Worm (Caenorhabditis elegans): ENCODE results near the gene Y105C5A.1272.

Y105C5A.1272 gene

ce11 chrIV:15613141-15613540 lies 33.7 kb upstream of the Y105C5A.1272 start:
- no peak for TF ChIP-seq die-1 (tag; optimal IDR thresholded peaks at IDR 0.05)
- no peak for TF ChIP-seq snpc-4 (GFP tag; optimal IDR thresholded peaks at IDR 0.05)
- peak in 3 of 4 experiments; percentile 34 to 62 (median 61) for TF ChIP-seq snpc-4 (tag; optimal IDR thresholded peaks at IDR 0.05)
- no peak for TF ChIP-seq B0019.2 (GFP tag; conservative IDR thresholded peaks at IDR 0.05)
- no peak for TF ChIP-seq ztf-22 (GFP tag; optimal IDR thresholded peaks at IDR 0.05)
- TF ChIP-seq attf-6 (GFP tag; IDR thresholded peaks at IDR 0.05) = peak; percentile 62; the same call in 1 of the 2 replicates
- TF ChIP-seq somi-1 (GFP tag; optimal IDR thresholded peaks at IDR 0.05) = no peak
- no peak for TF ChIP-seq B0336.3 (GFP tag; IDR thresholded peaks at IDR 0.05)
- TF ChIP-seq cebp-2 (GFP tag; IDR thresholded peaks at IDR 0.05) = no peak
- TF ChIP-seq lin-54 (GFP tag; optimal IDR thresholded peaks at IDR 0.05) = no peak
- no peak for TF ChIP-seq nfya-1 (tag; optimal IDR thresholded peaks at IDR 0.05; ENCODE audit: borderline replicate concordance, insufficient read depth)

- TF ChIP-seq C06A6.2 (GFP tag; conservative IDR thresholded peaks at IDR 0.05) (no peak), snpc-1.3 (tag; optimal IDR thresholded peaks at IDR 0.05; ENCODE audit: insufficient read depth) (no peak), him-1 (tag; optimal IDR thresholded peaks at IDR 0.05) (no peak), lin-35 (GFP tag; optimal IDR thresholded peaks at IDR 0.05) (no peak), T07F8.4 (tag; optimal IDR thresholded peaks at IDR 0.05) (no peak), ceh-27 (GFP tag; optimal IDR thresholded peaks at IDR 0.05) (no peak), B0035.1 (tag; optimal IDR thresholded peaks at IDR 0.05) (no peak), unc-130 (GFP tag; optimal IDR thresholded peaks at IDR 0.05) (no peak), efl-1 (GFP tag; optimal IDR thresholded peaks at IDR 0.05) (no peak), ceh-100 (GFP tag; IDR thresholded peaks at IDR 0.05) (no peak), ccch-3 (GFP tag; optimal IDR thresholded peaks at IDR 0.05) (no peak), hlh-26 (GFP tag; conservative IDR thresholded peaks at IDR 0.05) (no peak), atf-7 (tag; optimal IDR thresholded peaks at IDR 0.05) (no peak)
These were observed 29.8 kb upstream of the Y105C5A.1272 start, which contains the start of gene Y105C5A.8 for ce11 chrIV:15616971-15617370. Gene Y105C5A.8 (minus strand): TSS chrIV:15617071.

- TF ChIP-seq T07F8.4 (tag; optimal IDR thresholded peaks at IDR 0.05) = no peak
- no peak for TF ChIP-seq nfyb-1 (GFP tag; IDR thresholded peaks at IDR 0.05)
- no peak for TF ChIP-seq F22D6.2 (tag; optimal IDR thresholded peaks at IDR 0.05)
- no peak for TF ChIP-seq lin-40 (tag; optimal IDR thresholded peaks at IDR 0.05)
- TF ChIP-seq lsy-27 (tag; optimal IDR thresholded peaks at IDR 0.05; ENCODE audit: borderline replicate concordance, insufficient read depth) = no peak
- TF ChIP-seq madf-8 (GFP tag; conservative IDR thresholded peaks at IDR 0.05) = no peak
- no peak for TF ChIP-seq nfya-1 (tag; optimal IDR thresholded peaks at IDR 0.05; ENCODE audit: borderline replicate concordance, insufficient read depth)
These were observed 29.1 kb upstream of the Y105C5A.1272 start for ce11 chrIV:15617667-15618066.

ce11 chrIV:15631217-15631616 lies 15.6 kb upstream of the Y105C5A.1272 start, which contains the start of gene Y105C5A.9:
Gene Y105C5A.9 (plus strand): TSS chrIV:15631517.
- TF ChIP-seq F57C9.4 (tag; optimal IDR thresholded peaks at IDR 0.05) (no peak), hlh-12 (tag; optimal IDR thresholded peaks at IDR 0.05) (no peak), rec-8 (tag; optimal IDR thresholded peaks at IDR 0.05) (no peak), ztf-6 (GFP tag; IDR thresholded peaks at IDR 0.05) (no peak), xnd-1 (tag; optimal IDR thresholded peaks at IDR 0.05) (no peak), hmg-1.2 (GFP tag; IDR thresholded peaks at IDR 0.05) (no peak), F55B11.4 (tag; optimal IDR thresholded peaks at IDR 0.05; ENCODE audit: borderline replicate concordance, insufficient read depth) (no peak), mxl-1 (tag; optimal IDR thresholded peaks at IDR 0.05) (no peak), mcd-1 (GFP tag; IDR thresholded peaks at IDR 0.05) (no peak), K11D2.4 (GFP tag; IDR thresholded peaks at IDR 0.05) (no peak)

Data from whole organism, young adult.